Fruit fly (Drosophila melanogaster): ENCODE measurements around the gene CG12535.
A peak's percentile ranks its signal among the peaks of the same experiment; 100 is the strongest.

CG12535 gene

dm6 chrX:3344439-3345308, 104.1 kb downstream of the CG12535 start:
- TF ChIP-seq Mio (GFP tag; optimal IDR thresholded peaks at IDR 0.05): no peak
- no peak for TF ChIP-seq GATAd (GFP tag; optimal IDR thresholded peaks at IDR 0.05)
- TF ChIP-seq CrebA (GFP tag; optimal IDR thresholded peaks at IDR 0.05; ENCODE audit: borderline replicate concordance): no peak
- no peak for TF ChIP-seq Vsx2 (GFP tag; optimal IDR thresholded peaks at IDR 0.05; ENCODE audit: partially characterized antibody)
- TF ChIP-seq dmrt93B (GFP tag; optimal IDR thresholded peaks at IDR 0.05): no peak
- TF ChIP-seq CG32264 (GFP tag; optimal IDR thresholded peaks at IDR 0.05): no peak
- TF ChIP-seq Rel (GFP tag; optimal IDR thresholded peaks at IDR 0.05): no peak
- no peak for TF ChIP-seq Rel (tag; optimal IDR thresholded peaks at IDR 0.05)
- TF ChIP-seq h (GFP tag; optimal IDR thresholded peaks at IDR 0.05): no peak
- no peak for TF ChIP-seq woc (GFP tag; optimal IDR thresholded peaks at IDR 0.05)
- no peak for TF ChIP-seq HLH106 (tag; optimal IDR thresholded peaks at IDR 0.05)
- TF ChIP-seq dl (GFP tag; optimal IDR thresholded peaks at IDR 0.05; ENCODE audit: insufficient read depth in 1 of 2, partially characterized antibody in 2 of 2): no peak
- no peak for TF ChIP-seq foxo (GFP tag; optimal IDR thresholded peaks at IDR 0.05)
- no peak for TF ChIP-seq rgr (GFP tag; optimal IDR thresholded peaks at IDR 0.05)
- TF ChIP-seq fru (GFP tag; optimal IDR thresholded peaks at IDR 0.05): no peak
- no peak for TF ChIP-seq Myc (optimal IDR thresholded peaks at IDR 0.05)
- TF ChIP-seq Sp1 (GFP tag; optimal IDR thresholded peaks at IDR 0.05): no peak
- no peak for TF ChIP-seq N (GFP tag; optimal IDR thresholded peaks at IDR 0.05)

- TF ChIP-seq Hnf4 (GFP tag; optimal IDR thresholded peaks at IDR 0.05) (no peak), jim (GFP tag; optimal IDR thresholded peaks at IDR 0.05) (no peak), Myc (optimal IDR thresholded peaks at IDR 0.05) (peak; percentile 73), brk (GFP tag; optimal IDR thresholded peaks at IDR 0.05) (peak; percentile 7), pan (optimal IDR thresholded peaks at IDR 0.05) (no peak)
Observed at dm6 chrX:3343680-3344079, 105.1 kb downstream of the CG12535 start.
